Fruit fly (Drosophila melanogaster) whole organism, adult: ENCODE data around the gene Ugt304A1.

ENCODE experiments used
- CG14711 ChIP-seq: fragments of 200-800 bp; sonication (Bioruptor generic); optimal IDR thresholded peaks from 2 replicates; lab custom pipeline; 2018; ENCODE audit warnings: missing biosample characterization, mild to moderate bottlenecking, missing genetic modification characterization, moderate library complexity
- CG1620 ChIP-seq: fragments of 200-800 bp; sonication (Bioruptor generic); optimal IDR thresholded peaks from 2 replicates; lab custom pipeline; 2016; ENCODE audit warnings: missing biosample characterization, missing genetic modification characterization
- CG7045 ChIP-seq: fragments of 200-800 bp; sonication (Bioruptor generic); optimal IDR thresholded peaks from 2 replicates; lab custom pipeline; 2017; ENCODE audit warnings: missing biosample characterization, mild to moderate bottlenecking, missing genetic modification characterization
- CG7101 ChIP-seq: fragments of 200-800 bp; sonication (Bioruptor generic); optimal IDR thresholded peaks from 2 replicates; lab custom pipeline; 2018; ENCODE audit warnings: missing biosample characterization, mild to moderate bottlenecking, missing genetic modification characterization, moderate library complexity
- bab1 ChIP-seq: fragments of 200-800 bp; sonication (Bioruptor generic); optimal IDR thresholded peaks from 3 replicates; lab custom pipeline; 2019; ENCODE audit warnings: missing biosample characterization, mild to moderate bottlenecking, missing genetic modification characterization, moderate library complexity
- cic ChIP-seq: fragments of 200-800 bp; sonication (Bioruptor generic); optimal IDR thresholded peaks from 2 replicates; lab custom pipeline; 2017; ENCODE audit warnings: missing biosample characterization, mild to moderate bottlenecking, missing genetic modification characterization, moderate library complexity
- kay ChIP-seq: fragments of 200-800 bp; sonication (Bioruptor generic); peaks from one replicate; lab custom pipeline; 2016; ENCODE audit warnings: missing biosample characterization, missing genetic modification characterization, borderline replicate concordance

- peak; percentile 86 for TF ChIP-seq CG7101 (tag; lab: Kevin White, UChicago)
- TF ChIP-seq kay, result no peak
- peak; percentile 68 for TF ChIP-seq CG1620
- TF ChIP-seq bab1 (GFP tag; lab: Kevin White, UChicago), result peak; percentile 75
- TF ChIP-seq CG7045 (GFP tag; lab: Kevin White, UChicago), result peak; percentile 72
- peak; percentile 68 for TF ChIP-seq cic
- TF ChIP-seq CG14711, result peak; percentile 75
Observed at dm6 chr3R:11214449-11214950, 39.3 kb upstream of the Ugt304A1 start, which contains the start of gene ZnT86D.
